Fruit fly (Drosophila melanogaster) whole organism, pupa: ENCODE measurements around the gene CG31075.

Source experiments
- CG14655 ChIP-seq: fragments of 200-800 bp; sonication (Bioruptor generic); optimal IDR thresholded peaks from 3 replicates; lab custom pipeline; 2017; ENCODE audit warnings: mild to moderate bottlenecking, missing biosample characterization, missing genetic modification reagents, missing genetic modification characterization
- CG15710 ChIP-seq: fragments of 200-800 bp; sonication (Bioruptor generic); optimal IDR thresholded peaks from 2 replicates; lab custom pipeline; 2018; ENCODE audit warnings: missing biosample characterization, mild to moderate bottlenecking, missing genetic modification characterization, moderate library complexity
- CG34367 ChIP-seq: fragments of 200-800 bp; sonication (Bioruptor generic); optimal IDR thresholded peaks from 2 replicates; lab custom pipeline; 2018; ENCODE audit warnings: missing biosample characterization, mild to moderate bottlenecking, missing genetic modification characterization
- CG8159 ChIP-seq: fragments of 200-800 bp; sonication (Bioruptor generic); optimal IDR thresholded peaks from 3 replicates; lab custom pipeline; 2018; ENCODE audit warnings: missing biosample characterization, mild to moderate bottlenecking, missing genetic modification characterization, moderate library complexity
- fd96Ca ChIP-seq: fragments of 200-800 bp; sonication (Bioruptor generic); IDR thresholded peaks from 3 replicates; pipeline ENCODE4 v1.3.6; 2022; ENCODE audit warnings: missing biosample characterization, missing genetic modification characterization
- gl ChIP-seq: fragments of 200-800 bp; sonication (Bioruptor generic); optimal IDR thresholded peaks from 2 replicates; lab custom pipeline; 2018; ENCODE audit warnings: missing biosample characterization, mild to moderate bottlenecking, missing genetic modification characterization

DNA sequence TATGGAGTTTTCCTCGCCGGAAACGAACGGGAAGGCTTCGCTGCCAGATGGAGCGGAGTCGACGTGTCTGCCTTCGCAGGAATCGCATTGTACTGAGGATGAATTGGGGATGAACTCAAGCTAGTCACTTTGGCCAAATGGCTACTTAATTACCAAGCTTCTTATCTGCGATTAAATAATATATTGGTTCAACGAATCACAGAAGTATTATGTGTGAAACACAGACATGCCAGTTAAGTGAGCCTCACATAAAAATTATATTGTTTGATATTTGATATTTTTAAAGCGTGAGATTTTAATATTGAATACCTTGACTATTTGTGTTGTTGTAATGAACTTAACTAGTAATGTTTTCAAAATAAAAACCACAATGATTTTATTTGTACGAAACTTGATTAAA is 21.9 kb downstream of the CG31075 start, which contains the start of gene Gr97a:
- TF ChIP-seq CG14655 (GFP tag; lab: Kevin White, UChicago) (no peak), CG15710 (tag; lab: Kevin White, UChicago) (no peak), gl (tag; lab: Kevin White, UChicago) (no peak), CG34367 (no peak), CG8159 (no peak), fd96Ca (GFP tag; lab: Robert Waterston, UW) (no peak)
